Fruit fly (Drosophila melanogaster): ENCODE measurements around the gene wol.

wol gene

dm6 chr2L:8266145-8266544, 36.6 kb downstream of the wol start:
- TF ChIP-seq esg (GFP tag; conservative IDR thresholded peaks at IDR 0.05) (peak; percentile 54), Ravus (GFP tag; IDR thresholded peaks at IDR 0.05) (no peak), bsh (GFP tag; optimal IDR thresholded peaks at IDR 0.05) (peak; percentile 43 to 65), nom (GFP tag; optimal IDR thresholded peaks at IDR 0.05) (peak; percentile 62), bowl (GFP tag; IDR thresholded peaks at IDR 0.05) (no peak), Dfd (GFP tag; optimal IDR thresholded peaks at IDR 0.05) (no peak), CG4424 (GFP tag; optimal IDR thresholded peaks at IDR 0.05) (peak; percentile 43), Asciz (GFP tag; optimal IDR thresholded peaks at IDR 0.05) (peak; percentile 76), Dbx (GFP tag; IDR thresholded peaks at IDR 0.05) (no peak), dpn (GFP tag; optimal IDR thresholded peaks at IDR 0.05) (peak in 1 of 2 experiments; percentile 56), Blimp-1 (GFP tag; optimal IDR thresholded peaks at IDR 0.05) (peak; percentile 59), H2.0 (GFP tag; IDR thresholded peaks at IDR 0.05) (no peak), CG6854 (GFP tag; optimal IDR thresholded peaks at IDR 0.05) (peak; percentile 14), B-H1 (GFP tag; IDR thresholded peaks at IDR 0.05) (peak; percentile 36; the same call in 1 of the 3 replicates), Eip74EF (GFP tag; optimal IDR thresholded peaks at IDR 0.05) (peak in 1 of 2 experiments; percentile 74), aop (GFP tag; IDR thresholded peaks at IDR 0.05) (no peak), CG30431 (GFP tag; optimal IDR thresholded peaks at IDR 0.05) (no peak), Ada2b (GFP tag; IDR thresholded peaks at IDR 0.05) (peak; percentile 47; the same call in 1 of the 2 replicates), CG12104 (GFP tag; optimal IDR thresholded peaks at IDR 0.05) (peak; percentile 55), CG1792 (GFP tag; optimal IDR thresholded peaks at IDR 0.05) (no peak), CG1529 (GFP tag; optimal IDR thresholded peaks at IDR 0.05) (peak; percentile 6), D (optimal IDR thresholded peaks at IDR 0.05) (no peak), D (GFP tag; optimal IDR thresholded peaks at IDR 0.05) (peak; percentile 40), Ets97D (GFP tag; optimal IDR thresholded peaks at IDR 0.05) (no peak), CoRest (tag; optimal IDR thresholded peaks at IDR 0.05) (peak; percentile 72), CG3847 (GFP tag; IDR thresholded peaks at IDR 0.05) (peak; percentile 37; the same call in 1 of the 2 replicates), unc-4 (GFP tag; IDR thresholded peaks at IDR 0.05; ENCODE audit: partially characterized antibody) (no peak), Ets65A (GFP tag) (peak; percentile 80), CG18476 (GFP tag; optimal IDR thresholded peaks at IDR 0.05) (no peak), pan (optimal IDR thresholded peaks at IDR 0.05) (no peak), pan (GFP tag; optimal IDR thresholded peaks at IDR 0.05 in 1 of 2, IDR thresholded peaks at IDR 0.05 in 1 of 2) (peak in 1 of 2 experiments; percentile 74), Hr51 (GFP tag; optimal IDR thresholded peaks at IDR 0.05) (peak in 1 of 2 experiments; percentile 92), CG13296 (GFP tag; optimal IDR thresholded peaks at IDR 0.05) (peak; percentile 78), CG12219 (GFP tag; optimal IDR thresholded peaks at IDR 0.05) (peak; percentile 44), fd3F (GFP tag; optimal IDR thresholded peaks at IDR 0.05) (no peak), lab (GFP tag; optimal IDR thresholded peaks at IDR 0.05) (peak; percentile 60), CG2678 (tag; optimal IDR thresholded peaks at IDR 0.05) (peak; percentile 85), Hand (GFP tag; optimal IDR thresholded peaks at IDR 0.05) (no peak), CG18262 (tag; optimal IDR thresholded peaks at IDR 0.05) (peak; percentile 61), CG8388 (GFP tag; optimal IDR thresholded peaks at IDR 0.05) (peak; percentile 69), CG30403 (GFP tag; optimal IDR thresholded peaks at IDR 0.05) (peak; percentile 61), Hr78 (GFP tag; optimal IDR thresholded peaks at IDR 0.05) (peak in 1 of 2 experiments; percentile 10), CG17385 (GFP tag; optimal IDR thresholded peaks at IDR 0.05) (peak; percentile 53), Six4 (GFP tag; optimal IDR thresholded peaks at IDR 0.05) (peak; percentile 30), run (tag; optimal IDR thresholded peaks at IDR 0.05) (peak; percentile 76), ci (GFP tag; IDR thresholded peaks at IDR 0.05) (0 out of 3 replicates have a peak, but pooled peaks have one; percentile 7), CG3065 (GFP tag; optimal IDR thresholded peaks at IDR 0.05) (no peak), CG7556 (GFP tag; optimal IDR thresholded peaks at IDR 0.05) (peak; percentile 73), trh (GFP tag; optimal IDR thresholded peaks at IDR 0.05) (no peak), E2f2 (GFP tag; IDR thresholded peaks at IDR 0.05) (peak; percentile 19; the same call in 1 of the 2 replicates)
